Worm (Caenorhabditis elegans) whole organism, L3 larva: ENCODE results near the gene C15C8.8.

Source experiments
- ceh-9 ChIP-seq: sonication (generic microtip); optimal IDR thresholded peaks from 2 replicates; lab custom pipeline; 2018; ENCODE audit warnings: missing biosample characterization, missing genetic modification characterization
- lin-15B ChIP-seq: fragments of 150-350 bp; optimal IDR thresholded peaks from 2 replicates; lab custom pipeline; 2014; ENCODE audit warnings: missing biosample characterization, missing genetic modification characterization
- nfya-1 ChIP-seq: sonication (generic microtip); optimal IDR thresholded peaks from 2 replicates; lab custom pipeline; 2017; ENCODE audit warnings: missing genetic modification characterization, mild to moderate bottlenecking, missing compliant biosample characterization, antibody characterized with exemption, moderate library complexity; ENCODE audit not compliant: insufficient read depth
- nhr-25 ChIP-seq: sonication (generic microtip); optimal IDR thresholded peaks from 2 replicates; lab custom pipeline; 2017; ENCODE audit warnings: missing biosample characterization, missing genetic modification characterization
- nhr-28 ChIP-seq: fragments of 150-350 bp; optimal IDR thresholded peaks from 2 replicates; lab custom pipeline; 2014; ENCODE audit warnings: missing biosample characterization, missing genetic modification characterization

ce11 chrV:12716447-12716846, 35.9 kb downstream of the C15C8.8 start, which contains the start of gene str-178:
- TF ChIP-seq nfya-1 (tag; lab: Kevin White, UChicago): no peak
- no peak for TF ChIP-seq lin-15B (tag; lab: Kevin White, UChicago)
- no peak for TF ChIP-seq nhr-28
- no peak for TF ChIP-seq ceh-9
- TF ChIP-seq nhr-25: no peak
